Fruit fly (Drosophila melanogaster): ENCODE measurements around the gene CG4766.
A peak's percentile ranks its signal among the peaks of the same experiment; 100 is the strongest.

CG4766 gene

DNA sequence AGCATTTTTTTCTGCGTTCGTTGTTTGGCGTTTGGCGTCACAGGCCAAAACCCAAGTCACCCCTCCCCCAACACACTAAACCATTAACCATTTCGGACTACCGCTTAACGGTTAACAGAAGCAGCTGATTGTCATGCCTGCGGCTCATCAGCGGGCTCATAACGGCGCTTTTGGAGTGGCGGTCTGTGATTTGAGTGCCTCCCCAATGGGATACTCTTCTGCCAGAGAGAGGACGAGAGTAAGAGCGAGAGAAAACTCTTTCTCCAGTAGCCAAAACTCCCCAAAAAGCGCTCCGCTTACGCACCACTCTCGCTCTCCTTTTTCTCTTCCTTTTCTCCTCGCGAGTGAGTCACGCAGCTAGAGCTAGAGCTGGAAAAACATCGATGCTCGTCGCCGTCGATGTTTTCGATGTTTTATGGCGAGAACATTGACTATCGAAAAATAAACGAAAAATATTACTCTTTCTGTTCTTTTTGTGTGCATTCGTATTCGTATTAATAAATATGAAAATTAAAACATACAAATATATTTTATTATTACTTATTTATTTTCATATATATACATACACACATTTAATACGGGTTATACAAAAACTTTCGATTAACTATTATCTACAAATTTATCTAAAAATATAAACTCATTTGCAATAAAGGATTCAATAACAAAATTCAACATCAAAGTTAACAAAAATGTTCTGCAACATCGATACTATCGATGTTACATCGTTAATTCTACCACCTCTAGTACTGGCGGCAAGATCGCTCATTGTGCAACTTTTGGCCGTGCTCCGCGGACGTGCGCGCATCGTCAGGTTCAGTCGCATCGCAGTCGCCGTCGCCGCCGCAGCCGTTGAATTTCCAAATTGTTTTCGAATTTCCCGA is 34.8 kb downstream of the CG4766 start, which contains the start of gene Grip (continued):
- TF ChIP-seq Doc2 (GFP tag; IDR thresholded peaks at IDR 0.05): no peak
- TF ChIP-seq BEAF-32 (GFP tag; optimal IDR thresholded peaks at IDR 0.05): peak; percentile 68
- peak; percentile 28 for TF ChIP-seq CG9437 (GFP tag; optimal IDR thresholded peaks at IDR 0.05)
- TF ChIP-seq maf-S (GFP tag; optimal IDR thresholded peaks at IDR 0.05): no peak
- TF ChIP-seq Xbp1 (GFP tag; optimal IDR thresholded peaks at IDR 0.05): peak; percentile 27
- no peak for TF ChIP-seq pros (GFP tag; optimal IDR thresholded peaks at IDR 0.05)
- peak; percentile 68; the same call in 2 of the 3 replicates for TF ChIP-seq knrl (GFP tag; IDR thresholded peaks at IDR 0.05; ENCODE audit: partially characterized antibody)
- no peak for TF ChIP-seq CG8944 (GFP tag; optimal IDR thresholded peaks at IDR 0.05)
- TF ChIP-seq CG9876 (GFP tag; optimal IDR thresholded peaks at IDR 0.05): no peak
- TF ChIP-seq z (GFP tag; IDR thresholded peaks at IDR 0.05): peak; percentile 83
- TF ChIP-seq CG2678 (tag; optimal IDR thresholded peaks at IDR 0.05): peak; percentile 57
- TF ChIP-seq p53 (GFP tag; optimal IDR thresholded peaks at IDR 0.05): no peak
- TF ChIP-seq amos (GFP tag; IDR thresholded peaks at IDR 0.05; ENCODE audit: partially characterized antibody): peak; percentile 55
- TF ChIP-seq otp (GFP tag; IDR thresholded peaks at IDR 0.05): no peak
- TF ChIP-seq Kr (GFP tag; optimal IDR thresholded peaks at IDR 0.05): no peak
- TF ChIP-seq sr (GFP tag; IDR thresholded peaks at IDR 0.05): no peak
- no peak for TF ChIP-seq BtbVII (GFP tag; optimal IDR thresholded peaks at IDR 0.05)
- TF ChIP-seq insv (GFP tag; optimal IDR thresholded peaks at IDR 0.05): no peak
- TF ChIP-seq CG17186 (GFP tag; optimal IDR thresholded peaks at IDR 0.05): no peak
- TF ChIP-seq CG8765 (GFP tag; IDR thresholded peaks at IDR 0.05): no peak
- TF ChIP-seq luna (GFP tag; optimal IDR thresholded peaks at IDR 0.05): no peak
- no peak for TF ChIP-seq cato (GFP tag; optimal IDR thresholded peaks at IDR 0.05; ENCODE audit: borderline replicate concordance)
- no peak for TF ChIP-seq nerfin-2 (GFP tag; IDR thresholded peaks at IDR 0.05; ENCODE audit: partially characterized antibody)
- no peak for TF ChIP-seq D (optimal IDR thresholded peaks at IDR 0.05)
- peak; percentile 3 for TF ChIP-seq D (GFP tag; optimal IDR thresholded peaks at IDR 0.05)
- TF ChIP-seq CG11398 (GFP tag; optimal IDR thresholded peaks at IDR 0.05): no peak
- TF ChIP-seq stwl (tag; optimal IDR thresholded peaks at IDR 0.05): peak; percentile 27
- TF ChIP-seq HLH54F (GFP tag; optimal IDR thresholded peaks at IDR 0.05): no peak
- TF ChIP-seq CG8478 (optimal IDR thresholded peaks at IDR 0.05): no peak
- no peak for TF ChIP-seq D19B (GFP tag; optimal IDR thresholded peaks at IDR 0.05)
- TF ChIP-seq CG14014 (GFP tag; IDR thresholded peaks at IDR 0.05): no peak
- TF ChIP-seq Bgb (GFP tag; IDR thresholded peaks at IDR 0.05; ENCODE audit: partially characterized antibody): 0 out of 2 replicates have a peak, but pooled peaks have one; percentile 23
- peak in 1 of 2 experiments; percentile 38 for TF ChIP-seq bsh (GFP tag; optimal IDR thresholded peaks at IDR 0.05)
- TF ChIP-seq aop (GFP tag; IDR thresholded peaks at IDR 0.05): no peak
- TF ChIP-seq Eip74EF (GFP tag; optimal IDR thresholded peaks at IDR 0.05): peak in 1 of 2 experiments; percentile 2
- TF ChIP-seq CG12391 (tag; optimal IDR thresholded peaks at IDR 0.05): peak; percentile 72
- no peak for TF ChIP-seq peb (GFP tag; IDR thresholded peaks at IDR 0.05)
- no peak for TF ChIP-seq CG4328 (GFP tag; optimal IDR thresholded peaks at IDR 0.05)
- TF ChIP-seq CG13123 (GFP tag; optimal IDR thresholded peaks at IDR 0.05): no peak
- TF ChIP-seq Six4 (GFP tag; optimal IDR thresholded peaks at IDR 0.05): no peak
- peak; percentile 65 for TF ChIP-seq Sry-δ (GFP tag; optimal IDR thresholded peaks at IDR 0.05)
- TF ChIP-seq HLH4C (GFP tag; IDR thresholded peaks at IDR 0.05; ENCODE audit: partially characterized antibody): peak; percentile 60; the same call in 1 of the 3 replicates
- TF ChIP-seq ttk (GFP tag; IDR thresholded peaks at IDR 0.05): no peak; the same call in 1 of the 2 replicates
- no peak for TF ChIP-seq dati (GFP tag; IDR thresholded peaks at IDR 0.05)
- no peak for TF ChIP-seq Taf1 (GFP tag; IDR thresholded peaks at IDR 0.05)
- no peak for TF ChIP-seq TFAM (GFP tag; optimal IDR thresholded peaks at IDR 0.05)
- no peak for TF ChIP-seq Hmr (GFP tag; optimal IDR thresholded peaks at IDR 0.05)
- TF ChIP-seq CG12659 (GFP tag; optimal IDR thresholded peaks at IDR 0.05): peak; percentile 38
- no peak for TF ChIP-seq CG18011 (GFP tag; optimal IDR thresholded peaks at IDR 0.05)

All from whole organism, embryonic.